Fruit fly (Drosophila melanogaster): ENCODE measurements around the gene MED28.

DNA sequence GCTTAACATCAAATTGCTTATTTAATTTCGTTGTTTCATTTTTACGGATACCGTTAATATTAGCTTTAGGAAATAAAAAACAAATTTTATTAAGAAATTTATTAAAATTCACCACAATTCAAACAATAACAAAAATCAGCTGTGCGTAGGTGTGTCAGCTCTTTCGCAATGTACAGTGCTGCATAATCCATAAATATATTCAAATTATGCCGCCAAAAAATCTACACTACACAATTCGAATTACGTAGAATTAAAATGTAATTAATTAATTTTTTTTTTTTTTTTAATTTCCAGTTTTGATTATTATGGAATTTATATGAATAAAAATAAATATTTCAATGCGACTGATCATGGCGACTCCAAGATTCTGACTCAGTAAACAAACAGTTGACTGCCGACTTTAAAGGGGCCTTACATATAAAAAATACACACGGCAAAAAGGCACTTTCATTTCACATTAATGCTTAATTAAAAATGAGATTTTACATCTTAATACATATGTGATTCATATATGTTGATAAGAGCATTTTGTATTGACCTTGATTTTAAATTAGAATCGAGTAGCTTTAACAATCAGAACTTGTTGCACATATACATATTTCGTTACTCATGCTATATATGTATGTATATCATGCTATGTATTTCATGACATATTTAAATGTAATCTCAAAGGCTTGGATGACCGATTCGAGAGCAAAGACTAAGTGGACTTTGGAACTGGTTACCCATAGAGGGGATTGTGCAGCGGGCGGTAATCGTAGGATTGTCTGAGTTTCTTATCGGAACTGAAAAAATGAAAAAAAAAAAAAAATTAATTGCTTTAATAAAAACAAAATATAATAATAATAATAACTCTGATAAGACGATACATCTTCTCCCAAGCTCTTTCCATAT, 16.7 kb downstream of the MED28 start:
- TF ChIP-seq Mnt (GFP tag; optimal IDR thresholded peaks at IDR 0.05) (no peak), Crg-1 (GFP tag; optimal IDR thresholded peaks at IDR 0.05) (peak; percentile 34), cic (GFP tag; optimal IDR thresholded peaks at IDR 0.05) (no peak), cnc (optimal IDR thresholded peaks at IDR 0.05) (no peak), CG11617 (GFP tag; optimal IDR thresholded peaks at IDR 0.05) (no peak), CG1620 (GFP tag; optimal IDR thresholded peaks at IDR 0.05) (no peak), CG33017 (tag; optimal IDR thresholded peaks at IDR 0.05) (no peak), CG14711 (tag; optimal IDR thresholded peaks at IDR 0.05) (peak; percentile 58)
